Worm (Caenorhabditis elegans) whole organism, young adult: ENCODE data around the gene rde-4.

Source experiments
- B0035.1 ChIP-seq: sonication (generic microtip); optimal IDR thresholded peaks from 2 replicates; lab custom pipeline; 2016; ENCODE audit warnings: missing genetic modification characterization, mild to moderate bottlenecking, missing compliant biosample characterization, missing genotype, missing genetic modification reagents
- B0336.3 ChIP-seq: fragments of 200-800 bp; sonication (Bioruptor generic); IDR thresholded peaks from 2 replicates; pipeline ENCODE4 v1.3.6; 2022; ENCODE audit warnings: missing genetic modification characterization, missing compliant biosample characterization
- C06A6.2 ChIP-seq: fragments of 200-800 bp; sonication (Bioruptor generic); conservative IDR thresholded peaks from 2 replicates; pipeline ENCODE4 v1.3.6; 2022; ENCODE audit warnings: missing genetic modification characterization, missing compliant biosample characterization
- C17E4.6 ChIP-seq: fragments of 200-800 bp; sonication (Bioruptor generic); IDR thresholded peaks from 2 replicates; pipeline ENCODE4 v1.3.6; 2022; ENCODE audit warnings: missing genetic modification reagents, missing genetic modification characterization, missing compliant biosample characterization
- D2030.7 ChIP-seq: fragments of 200-800 bp; sonication (Bioruptor generic); IDR thresholded peaks from 2 replicates; pipeline ENCODE4 v1.3.6; 2022; ENCODE audit warnings: missing genetic modification reagents, missing genetic modification characterization, missing compliant biosample characterization
- F10E7.11 ChIP-seq: sonication (generic microtip); optimal IDR thresholded peaks from 2 replicates; lab custom pipeline; 2017; ENCODE audit warnings: mild to moderate bottlenecking, missing genetic modification characterization, moderate library complexity, missing compliant biosample characterization
- F33H1.4 ChIP-seq: fragments of 200-800 bp; sonication (Bioruptor generic); IDR thresholded peaks from 2 replicates; pipeline ENCODE4 v1.3.6; 2022; ENCODE audit warnings: missing genetic modification reagents, missing genetic modification characterization, missing compliant biosample characterization
- F57C9.4 ChIP-seq: sonication (generic microtip); optimal IDR thresholded peaks from 2 replicates; lab custom pipeline; 2017; ENCODE audit warnings: mild to moderate bottlenecking, missing genetic modification characterization, missing compliant biosample characterization
- K11D2.4 ChIP-seq: fragments of 200-800 bp; sonication (Bioruptor generic); IDR thresholded peaks from 2 replicates; pipeline ENCODE4 v1.3.6; 2022; ENCODE audit warnings: missing genetic modification reagents, missing genetic modification characterization, missing compliant biosample characterization
- K12H6.12 ChIP-seq: fragments of 200-800 bp; sonication (Bioruptor generic); optimal IDR thresholded peaks from 2 replicates; lab custom pipeline; 2018; ENCODE audit warnings: mild to moderate bottlenecking, missing genetic modification characterization, missing compliant biosample characterization
- Y79H2A.3 ChIP-seq: fragments of 200-800 bp; sonication (Bioruptor generic); conservative IDR thresholded peaks from 2 replicates; pipeline ENCODE4 v1.3.6; 2022; ENCODE audit warnings: missing genetic modification reagents, missing genetic modification characterization, missing compliant biosample characterization
- akir-1 ChIP-seq: fragments of 200-800 bp; sonication (Bioruptor generic); optimal IDR thresholded peaks from 2 replicates; lab custom pipeline; 2018; ENCODE audit warnings: mild to moderate bottlenecking, missing genetic modification characterization, moderate library complexity, missing compliant biosample characterization
- attf-3 ChIP-seq: fragments of 200-800 bp; sonication (Bioruptor generic); conservative IDR thresholded peaks from 2 replicates; pipeline ENCODE4 v1.3.6; 2022; ENCODE audit warnings: missing genetic modification reagents, missing genetic modification characterization, missing compliant biosample characterization
- bed-2 ChIP-seq: fragments of 200-800 bp; sonication (Bioruptor generic); IDR thresholded peaks from 2 replicates; pipeline ENCODE4 v1.3.6; 2022; ENCODE audit warnings: missing genetic modification reagents, missing genetic modification characterization, missing compliant biosample characterization
- cebp-1 ChIP-seq, 2 experiments: fragments of 200-800 bp in 1 of 2; sonication (Bioruptor generic) in 1 of 2; sonication (generic microtip) in 1 of 2; IDR thresholded peaks in 1 of 2; optimal IDR thresholded peaks in 1 of 2; 2 replicates each; pipeline versions ENCODE4 v1.3.6 to Lab custom; 2017 to 2022; ENCODE audit warnings: missing compliant biosample characterization in 2 of 2, missing genetic modification characterization in 2 of 2, mild to moderate bottlenecking in 1 of 2, missing genetic modification reagents in 1 of 2, moderate library complexity in 1 of 2
- cebp-2 ChIP-seq: fragments of 200-800 bp; sonication (Bioruptor generic); IDR thresholded peaks from 2 replicates; pipeline ENCODE4 v1.3.6; 2022; ENCODE audit warnings: missing genetic modification characterization, missing compliant biosample characterization
- ceh-27 ChIP-seq: fragments of 200-800 bp; sonication (Bioruptor generic); optimal IDR thresholded peaks from 2 replicates; lab custom pipeline; 2018; ENCODE audit warnings: mild to moderate bottlenecking, missing genetic modification characterization, moderate library complexity, missing compliant biosample characterization
- ceh-58 ChIP-seq: fragments of 200-800 bp; sonication (Bioruptor generic); IDR thresholded peaks from 2 replicates; pipeline ENCODE4 v1.3.6; 2022; ENCODE audit warnings: missing genetic modification characterization, missing compliant biosample characterization
- chd-7 ChIP-seq: sonication (generic microtip); optimal IDR thresholded peaks from 2 replicates; lab custom pipeline; 2016; ENCODE audit warnings: mild to moderate bottlenecking, missing genetic modification characterization, moderate library complexity, missing compliant biosample characterization
- die-1 ChIP-seq: sonication (generic microtip); optimal IDR thresholded peaks from 2 replicates; lab custom pipeline; 2016; ENCODE audit warnings: missing genotype, mild to moderate bottlenecking, missing genetic modification characterization, missing compliant biosample characterization
- ets-4 ChIP-seq: fragments of 200-800 bp; sonication (Bioruptor generic); optimal IDR thresholded peaks from 2 replicates; lab custom pipeline; 2018; ENCODE audit warnings: mild to moderate bottlenecking, missing genetic modification characterization, missing compliant biosample characterization
- hlh-26 ChIP-seq: fragments of 200-800 bp; sonication (Bioruptor generic); conservative IDR thresholded peaks from 2 replicates; pipeline ENCODE4 v1.3.6; 2022; ENCODE audit warnings: missing genetic modification reagents, missing genetic modification characterization, missing compliant biosample characterization
- hmg-1.2 ChIP-seq: fragments of 200-800 bp; sonication (Bioruptor generic); IDR thresholded peaks from 2 replicates; pipeline ENCODE4 v1.3.6; 2022; ENCODE audit warnings: missing genetic modification reagents, missing genetic modification characterization, missing compliant biosample characterization
- lag-1 ChIP-seq: fragments of 200-800 bp; sonication (Bioruptor generic); IDR thresholded peaks from 2 replicates; pipeline ENCODE4 v1.3.6; 2022; ENCODE audit warnings: missing genetic modification reagents, missing genetic modification characterization, missing compliant biosample characterization
- let-607 ChIP-seq, 2 experiments: fragments of 200-800 bp in 1 of 2; sonication (Bioruptor generic) in 1 of 2; sonication (generic microtip) in 1 of 2; optimal IDR thresholded peaks; 2 replicates each; lab custom pipeline; 2016 to 2018; ENCODE audit warnings: mild to moderate bottlenecking in 2 of 2, missing compliant biosample characterization in 2 of 2, missing genetic modification characterization in 2 of 2, moderate library complexity in 2 of 2, missing genotype in 1 of 2
- lin-40 ChIP-seq: sonication (generic microtip); optimal IDR thresholded peaks from 2 replicates; lab custom pipeline; 2016; ENCODE audit warnings: missing genetic modification characterization, mild to moderate bottlenecking, missing compliant biosample characterization, missing genotype, missing genetic modification reagents
- lin-54 ChIP-seq: fragments of 200-800 bp; sonication (Bioruptor generic); optimal IDR thresholded peaks from 2 replicates; lab custom pipeline; 2018; ENCODE audit warnings: mild to moderate bottlenecking, missing genetic modification characterization, missing compliant biosample characterization
- lir-1 ChIP-seq: fragments of 200-800 bp; sonication (Bioruptor generic); conservative IDR thresholded peaks from 2 replicates; pipeline ENCODE4 v1.3.6; 2022; ENCODE audit warnings: missing genetic modification reagents, missing genetic modification characterization, missing compliant biosample characterization
- lsy-27 ChIP-seq: sonication (generic microtip); optimal IDR thresholded peaks from 2 replicates; lab custom pipeline; 2017; ENCODE audit warnings: missing genetic modification characterization, mild to moderate bottlenecking, missing compliant biosample characterization, antibody characterized with exemption, missing genotype, borderline replicate concordance; ENCODE audit not compliant: insufficient read depth
- madf-8 ChIP-seq: fragments of 200-800 bp; sonication (Bioruptor generic); conservative IDR thresholded peaks from 2 replicates; pipeline ENCODE4 v1.3.6; 2022; ENCODE audit warnings: missing genetic modification reagents, missing genetic modification characterization, missing compliant biosample characterization
- mel-28 ChIP-seq: sonication (generic microtip); optimal IDR thresholded peaks from 2 replicates; lab custom pipeline; 2016; ENCODE audit warnings: borderline replicate concordance, mild to moderate bottlenecking, missing genetic modification characterization, missing compliant biosample characterization
- nfya-2 ChIP-seq: fragments of 200-800 bp; sonication (Bioruptor generic); IDR thresholded peaks from 2 replicates; pipeline ENCODE4 v1.3.6; 2022; ENCODE audit warnings: missing genetic modification reagents, missing genetic modification characterization, missing compliant biosample characterization
- nfyb-1 ChIP-seq: fragments of 200-800 bp; sonication (Bioruptor generic); IDR thresholded peaks from 2 replicates; pipeline ENCODE4 v1.3.6; 2022; ENCODE audit warnings: missing genetic modification reagents, missing genetic modification characterization, missing compliant biosample characterization
- nhr-120 ChIP-seq: fragments of 200-800 bp; sonication (Bioruptor generic); IDR thresholded peaks from 2 replicates; pipeline ENCODE4 v1.3.6; 2022; ENCODE audit warnings: missing genetic modification characterization, missing compliant biosample characterization
- nhr-80 ChIP-seq: sonication (generic microtip); optimal IDR thresholded peaks from 2 replicates; lab custom pipeline; 2016; ENCODE audit warnings: missing genetic modification characterization, missing compliant biosample characterization
- repo-1 ChIP-seq: sonication (generic microtip); optimal IDR thresholded peaks from 2 replicates; lab custom pipeline; 2017; ENCODE audit warnings: mild to moderate bottlenecking, missing genetic modification characterization, missing compliant biosample characterization
- sdz-38 ChIP-seq: sonication (generic microtip); optimal IDR thresholded peaks from 2 replicates; lab custom pipeline; 2016; ENCODE audit warnings: missing genotype, missing genetic modification characterization, missing compliant biosample characterization
- snpc-3.4 ChIP-seq: sonication (generic microtip); optimal IDR thresholded peaks from 2 replicates; lab custom pipeline; 2017; ENCODE audit warnings: missing genetic modification characterization, mild to moderate bottlenecking, missing compliant biosample characterization, antibody characterized with exemption, moderate library complexity, missing genotype, missing genetic modification reagents
- zfh-2 ChIP-seq: fragments of 200-800 bp; sonication (Bioruptor generic); conservative IDR thresholded peaks from 2 replicates; pipeline ENCODE4 v1.3.6; 2022; ENCODE audit warnings: missing genetic modification reagents, missing genetic modification characterization, missing compliant biosample characterization
- ztf-22 ChIP-seq: fragments of 200-800 bp; sonication (Bioruptor generic); optimal IDR thresholded peaks from 2 replicates; lab custom pipeline; 2018; ENCODE audit warnings: mild to moderate bottlenecking, missing genetic modification characterization, moderate library complexity, missing compliant biosample characterization
- ztf-26 ChIP-seq: sonication (generic microtip); optimal IDR thresholded peaks from 2 replicates; lab custom pipeline; 2017; ENCODE audit warnings: missing genetic modification characterization, missing compliant biosample characterization
- ztf-3 ChIP-seq: fragments of 200-800 bp; sonication (Bioruptor generic); optimal IDR thresholded peaks from 2 replicates; lab custom pipeline; 2018; ENCODE audit warnings: mild to moderate bottlenecking, missing genetic modification characterization, missing compliant biosample characterization

Gene rde-4

ce11 chrIII:10216585-10217278, 1.7 kb downstream of the rde-4 start, which contains the start of gene cts-1 (continued):
- TF ChIP-seq B0035.1 (tag; lab: Kevin White, UChicago): peak; percentile 49
- no peak for TF ChIP-seq mel-28 (tag; lab: Kevin White, UChicago)
- peak; percentile 36 for TF ChIP-seq die-1 (tag; lab: Kevin White, UChicago)

ce11 chrIII:10215882-10216281, 2.6 kb downstream of the rde-4 start:
- TF ChIP-seq repo-1 (no peak), hlh-26 (GFP tag; lab: Robert Waterston, UW) (no peak), K11D2.4 (GFP tag; lab: Robert Waterston, UW) (no peak), K12H6.12 (tag; lab: Kevin White, UChicago) (no peak), hmg-1.2 (GFP tag; lab: Robert Waterston, UW) (no peak), ceh-27 (GFP tag; lab: Kevin White, UChicago) (no peak), let-607 (tag; optimal IDR thresholded peaks at IDR 0.05; lab: Kevin White, UChicago) (no peak), attf-3 (GFP tag; lab: Robert Waterston, UW) (no peak), bed-2 (GFP tag; lab: Robert Waterston, UW) (no peak), D2030.7 (GFP tag; lab: Robert Waterston, UW) (no peak), ztf-22 (no peak), nhr-120 (no peak), Y79H2A.3 (GFP tag; lab: Robert Waterston, UW) (no peak), cebp-1 (GFP tag; IDR thresholded peaks at IDR 0.05; lab: Robert Waterston, UW) (no peak), cebp-1 (tag; optimal IDR thresholded peaks at IDR 0.05; lab: Kevin White, UChicago) (no peak), lir-1 (GFP tag; lab: Robert Waterston, UW) (no peak), ztf-26 (tag; lab: Kevin White, UChicago) (no peak), cebp-2 (GFP tag; lab: Robert Waterston, UW) (no peak)

ce11 chrIII:10214540-10214979, 3.9 kb downstream of the rde-4 start:
- TF ChIP-seq nfya-2 (GFP tag; lab: Robert Waterston, UW) (0 out of 2 replicates have a peak, but pooled peaks have one; percentile 26), cebp-2 (GFP tag; lab: Robert Waterston, UW) (peak; percentile 52; the same call in 1 of the 2 replicates), C06A6.2 (GFP tag; lab: Robert Waterston, UW) (peak; percentile 58; the same call in 1 of the 2 replicates), C17E4.6 (peak; percentile 28; the same call in 1 of the 2 replicates), lag-1 (GFP tag; lab: Robert Waterston, UW) (no peak), ceh-58 (0 out of 2 replicates have a peak, but pooled peaks have one; percentile 6), zfh-2 (GFP tag; lab: Robert Waterston, UW) (no peak), F10E7.11 (tag; lab: Kevin White, UChicago) (peak; percentile 75), ets-4 (GFP tag; lab: Kevin White, UChicago) (peak; percentile 29), chd-7 (tag; lab: Kevin White, UChicago) (peak; percentile 89), madf-8 (GFP tag; lab: Robert Waterston, UW) (0 out of 2 replicates have a peak, but pooled peaks have one; percentile 13), lin-40 (tag; lab: Kevin White, UChicago) (peak; percentile 69), F57C9.4 (tag; lab: Kevin White, UChicago) (peak; percentile 25), lsy-27 (tag; lab: Kevin White, UChicago) (no peak), F33H1.4 (GFP tag; lab: Robert Waterston, UW) (peak; percentile 47), nhr-80 (tag; lab: Kevin White, UChicago) (peak; percentile 54), lin-54 (peak; percentile 73), nfyb-1 (peak; percentile 89), snpc-3.4 (peak; percentile 69), attf-3 (GFP tag; lab: Robert Waterston, UW) (0 out of 2 replicates have a peak, but pooled peaks have one; percentile 9), sdz-38 (tag; lab: Kevin White, UChicago) (no peak), ztf-3 (peak; percentile 80), akir-1 (GFP tag; lab: Kevin White, UChicago) (no peak), K11D2.4 (GFP tag; lab: Robert Waterston, UW) (0 out of 2 replicates have a peak, but pooled peaks have one; percentile 55), B0336.3 (GFP tag; lab: Robert Waterston, UW) (peak; percentile 96)
